Fruit fly (Drosophila melanogaster): Measurements from ENCODE around the gene Kap-alpha3.

The Kap-alpha3 gene

DNA sequence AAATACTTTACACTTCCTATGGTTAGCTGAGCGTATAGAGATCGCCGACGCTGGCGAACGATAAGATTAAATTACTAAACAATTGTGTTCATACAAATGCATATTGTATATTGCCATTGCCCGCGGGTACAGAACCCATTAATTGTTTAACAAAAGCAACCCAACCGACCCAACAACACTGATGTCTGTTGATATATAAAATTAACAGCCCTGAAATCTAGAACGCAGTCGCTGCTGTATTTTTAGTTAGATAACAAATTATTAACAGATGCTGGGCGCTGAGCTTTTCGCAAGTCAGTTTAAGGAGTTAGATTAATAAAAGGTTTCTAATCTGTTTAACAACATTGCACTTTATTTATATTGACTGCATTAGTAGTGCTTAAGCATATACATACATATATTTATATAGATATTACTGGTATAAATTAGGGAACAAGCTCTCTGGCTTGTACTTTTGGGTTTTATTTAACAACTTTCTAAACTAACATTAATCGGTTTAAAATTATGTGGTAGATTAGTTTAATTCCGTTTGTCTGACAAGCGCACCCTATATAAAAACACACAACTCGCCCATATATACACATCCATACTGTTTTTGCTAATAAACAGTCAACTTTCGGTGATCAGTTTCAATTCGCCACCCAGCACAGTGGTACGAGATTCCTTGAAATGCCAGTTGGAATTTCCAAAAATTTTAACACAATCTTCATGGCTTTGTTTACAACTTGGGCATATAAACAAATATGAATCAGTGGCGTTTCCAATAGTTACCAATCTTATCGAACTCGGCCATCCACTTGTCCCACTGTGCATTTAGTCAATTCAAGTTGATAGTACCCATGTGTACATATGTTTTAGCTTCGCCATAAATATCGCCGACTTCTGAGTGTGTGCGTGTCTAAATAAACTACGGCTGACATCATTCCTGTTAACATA lies 49.4 kb downstream of the Kap-alpha3 start (continued):
- TF ChIP-seq pan (optimal IDR thresholded peaks at IDR 0.05): no peak
- TF ChIP-seq pan (GFP tag; optimal IDR thresholded peaks at IDR 0.05 in 1 of 2, IDR thresholded peaks at IDR 0.05 in 1 of 2): peak in 1 of 2 experiments; percentile 94
- TF ChIP-seq TFAM (GFP tag; optimal IDR thresholded peaks at IDR 0.05): peak; percentile 37
- TF ChIP-seq onecut (GFP tag; IDR thresholded peaks at IDR 0.05): peak; percentile 78
- peak; percentile 93 for TF ChIP-seq lmd (GFP tag; IDR thresholded peaks at IDR 0.05)
- peak; percentile 88 for TF ChIP-seq Mrtf (GFP tag; IDR thresholded peaks at IDR 0.05)
- TF ChIP-seq CG13624 (GFP tag; optimal IDR thresholded peaks at IDR 0.05): peak; percentile 95
- peak; percentile 90 for TF ChIP-seq Dad (GFP tag; optimal IDR thresholded peaks at IDR 0.05)
- TF ChIP-seq fru (optimal IDR thresholded peaks at IDR 0.05): no peak
- peak; percentile 75 for TF ChIP-seq CrebB (tag; optimal IDR thresholded peaks at IDR 0.05)
- peak; percentile 81 for TF ChIP-seq CG4820 (GFP tag; optimal IDR thresholded peaks at IDR 0.05)
- TF ChIP-seq HLH54F (GFP tag; optimal IDR thresholded peaks at IDR 0.05): peak; percentile 81
- peak; percentile 78 for TF ChIP-seq CG18262 (tag; optimal IDR thresholded peaks at IDR 0.05)
- TF ChIP-seq CG17802 (tag; optimal IDR thresholded peaks at IDR 0.05): peak; percentile 64
- peak in 1 of 2 experiments; percentile 65 for TF ChIP-seq Hr51 (GFP tag; optimal IDR thresholded peaks at IDR 0.05)
- TF ChIP-seq CkIIα-i1 (GFP tag; IDR thresholded peaks at IDR 0.05): peak; percentile 66
- TF ChIP-seq tio (GFP tag; optimal IDR thresholded peaks at IDR 0.05): peak; percentile 75
- peak; percentile 95 for TF ChIP-seq ind (GFP tag; optimal IDR thresholded peaks at IDR 0.05)
- TF ChIP-seq eve (GFP tag; optimal IDR thresholded peaks at IDR 0.05): no peak
- TF ChIP-seq sna (GFP tag; IDR thresholded peaks at IDR 0.05; ENCODE audit: partially characterized antibody): no peak
- peak; percentile 83 for TF ChIP-seq Dek (tag; optimal IDR thresholded peaks at IDR 0.05)
- TF ChIP-seq YL-1 (GFP tag; optimal IDR thresholded peaks at IDR 0.05): no peak
- no peak for TF ChIP-seq abd-A (tag; optimal IDR thresholded peaks at IDR 0.05)
- TF ChIP-seq CG2889 (GFP tag; IDR thresholded peaks at IDR 0.05): peak; percentile 75; the same call in 1 of the 3 replicates
- TF ChIP-seq Dip2 (GFP tag; IDR thresholded peaks at IDR 0.05): peak; percentile 27; the same call in 1 of the 2 replicates
- TF ChIP-seq Side (GFP tag; optimal IDR thresholded peaks at IDR 0.05): peak; percentile 92
- TF ChIP-seq CG30403 (GFP tag; optimal IDR thresholded peaks at IDR 0.05): peak; percentile 85
- TF ChIP-seq CG15601 (tag; optimal IDR thresholded peaks at IDR 0.05): no peak
- peak; percentile 86 for TF ChIP-seq Dip3 (GFP tag; optimal IDR thresholded peaks at IDR 0.05)
- peak; percentile 94 for TF ChIP-seq caup (GFP tag; optimal IDR thresholded peaks at IDR 0.05; ENCODE audit: severe bottlenecking)
- TF ChIP-seq sob (GFP tag; IDR thresholded peaks at IDR 0.05): peak; percentile 95
- TF ChIP-seq CG12219 (GFP tag; optimal IDR thresholded peaks at IDR 0.05): peak; percentile 80
- peak; percentile 68 for TF ChIP-seq CG9876 (GFP tag; optimal IDR thresholded peaks at IDR 0.05)
- TF ChIP-seq pho (GFP tag; optimal IDR thresholded peaks at IDR 0.05): peak; percentile 87
- TF ChIP-seq Fer1 (GFP tag; optimal IDR thresholded peaks at IDR 0.05): peak; percentile 95
- no peak for TF ChIP-seq kni (GFP tag; optimal IDR thresholded peaks at IDR 0.05)
- TF ChIP-seq CG3726 (GFP tag; IDR thresholded peaks at IDR 0.05): peak; percentile 86
- TF ChIP-seq jigr1 (GFP tag; IDR thresholded peaks at IDR 0.05): peak; percentile 66; the same call in 1 of the 3 replicates
- peak; percentile 84 for TF ChIP-seq NC2β (GFP tag; optimal IDR thresholded peaks at IDR 0.05)
- peak; percentile 39; the same call in 1 of the 2 replicates for TF ChIP-seq dimm (GFP tag; IDR thresholded peaks at IDR 0.05)
- TF ChIP-seq ro (GFP tag; IDR thresholded peaks at IDR 0.05): peak; percentile 58
- TF ChIP-seq CG6254 (GFP tag; optimal IDR thresholded peaks at IDR 0.05): peak; percentile 65
- no peak for TF ChIP-seq CG1832 (GFP tag; optimal IDR thresholded peaks at IDR 0.05)
- TF ChIP-seq gro (GFP tag; optimal IDR thresholded peaks at IDR 0.05): peak; percentile 98
- TF ChIP-seq BtbVII (GFP tag; optimal IDR thresholded peaks at IDR 0.05): peak; percentile 92
- peak; percentile 86 for TF ChIP-seq H15 (GFP tag; IDR thresholded peaks at IDR 0.05)
- peak; percentile 83 for TF ChIP-seq grau (tag; optimal IDR thresholded peaks at IDR 0.05)
- TF ChIP-seq CG6689 (GFP tag; IDR thresholded peaks at IDR 0.05): peak; percentile 88
- 0 out of 2 replicates have a peak, but pooled peaks have one; percentile 28 for TF ChIP-seq nerfin-2 (GFP tag; IDR thresholded peaks at IDR 0.05; ENCODE audit: partially characterized antibody)

Data from whole organism, embryonic.